Fruit fly (Drosophila melanogaster) whole organism, wandering third instar larva: Measurements from ENCODE around the gene bmm.

Experiments
- Abd-B ChIP-seq: fragments of >200 bp; optimal IDR thresholded peaks from 2 replicates; lab custom pipeline; 2017; ENCODE audit warnings: missing biosample characterization, missing genetic modification characterization
- CG32264 ChIP-seq: fragments of 200-800 bp; sonication (Bioruptor generic); optimal IDR thresholded peaks from 2 replicates; lab custom pipeline; 2016; ENCODE audit warnings: missing biosample characterization, missing genetic modification characterization
- CG9705 ChIP-seq: fragments of 200-800 bp; sonication (Bioruptor generic); optimal IDR thresholded peaks from 2 replicates; lab custom pipeline; 2018; ENCODE audit warnings: missing biosample characterization, mild to moderate bottlenecking, missing genetic modification characterization
- CrebA ChIP-seq: fragments of 200-800 bp; sonication (Bioruptor generic); optimal IDR thresholded peaks from 2 replicates; lab custom pipeline; 2016; ENCODE audit warnings: missing biosample characterization, mild to moderate bottlenecking, missing genetic modification characterization, borderline replicate concordance
- Dif ChIP-seq: fragments of 200-275, 200-300 bp; sonication (Bioruptor generic); optimal IDR thresholded peaks from 2 replicates; lab custom pipeline; 2018; ENCODE audit warnings: missing biosample characterization, missing genetic modification characterization; ENCODE audit not compliant: partially characterized antibody
- GATAd ChIP-seq: sonication (Bioruptor generic); optimal IDR thresholded peaks from 2 replicates; lab custom pipeline; 2016; ENCODE audit warnings: missing biosample characterization, missing genetic modification characterization
- HLH106 ChIP-seq: fragments of 200-800 bp; optimal IDR thresholded peaks from 3 replicates; lab custom pipeline; 2019; ENCODE audit warnings: missing biosample characterization, mild to moderate bottlenecking, missing genetic modification characterization, moderate library complexity
- Hnf4 ChIP-seq: fragments of 200-800 bp; sonication (Bioruptor generic); optimal IDR thresholded peaks from 2 replicates; lab custom pipeline; 2016; ENCODE audit warnings: missing biosample characterization, mild to moderate bottlenecking, missing genetic modification characterization
- Hr78 ChIP-seq: fragments of >200 bp; optimal IDR thresholded peaks from 2 replicates; lab custom pipeline; 2017; ENCODE audit warnings: missing biosample characterization, missing genetic modification characterization
- Jra ChIP-seq: sonication (Bioruptor generic); optimal IDR thresholded peaks from 2 replicates; lab custom pipeline; 2016; ENCODE audit warnings: missing biosample characterization, missing genetic modification characterization
- Myc ChIP-seq: fragments of >200 bp; optimal IDR thresholded peaks from 2 replicates; lab custom pipeline; 2017
- N ChIP-seq: fragments of >200 bp; optimal IDR thresholded peaks from 2 replicates; lab custom pipeline; 2018; ENCODE audit warnings: missing biosample characterization, missing external identifiers, missing genetic modification characterization
- OdsH ChIP-seq: fragments of 200-800 bp; sonication (Bioruptor generic); optimal IDR thresholded peaks from 2 replicates; lab custom pipeline; 2016; ENCODE audit warnings: missing biosample characterization, mild to moderate bottlenecking, missing genetic modification characterization
- Rel ChIP-seq, 2 experiments: fragments of 200-800 bp; sonication (Bioruptor generic) in 1 of 2; optimal IDR thresholded peaks; 2 replicates in 1 of 2; 3 replicates in 1 of 2; lab custom pipeline; 2016 to 2019; ENCODE audit warnings: mild to moderate bottlenecking in 2 of 2, missing biosample characterization in 2 of 2, missing genetic modification characterization in 2 of 2, moderate library complexity in 1 of 2
- Sp1 ChIP-seq: fragments of 200-800 bp; sonication (Bioruptor generic); optimal IDR thresholded peaks from 3 replicates; lab custom pipeline; 2019; ENCODE audit warnings: missing biosample characterization, mild to moderate bottlenecking, missing genetic modification characterization, moderate library complexity
- Vsx2 ChIP-seq: fragments of 200-300, 225-300 bp; sonication (Bioruptor generic); optimal IDR thresholded peaks from 2 replicates; lab custom pipeline; 2018; ENCODE audit warnings: missing biosample characterization, missing genetic modification characterization; ENCODE audit not compliant: partially characterized antibody
- br ChIP-seq: fragments of 200-800 bp; sonication (Bioruptor generic); optimal IDR thresholded peaks from 2 replicates; lab custom pipeline; 2016; ENCODE audit warnings: missing biosample characterization, missing genetic modification characterization
- brk ChIP-seq: fragments of 200-800 bp; sonication (Bioruptor generic); optimal IDR thresholded peaks from 2 replicates; lab custom pipeline; 2016; ENCODE audit warnings: missing biosample characterization, mild to moderate bottlenecking, missing genetic modification characterization
- dl ChIP-seq, 2 experiments: fragments of 175-275, 200-275 bp in 1 of 2; fragments of 200-275 bp in 1 of 2; sonication (Bioruptor generic); optimal IDR thresholded peaks; lab custom pipeline; 2018; ENCODE audit warnings: mild to moderate bottlenecking in 2 of 2, missing biosample characterization in 2 of 2, missing genetic modification characterization in 2 of 2, moderate library complexity in 2 of 2; ENCODE audit not compliant: partially characterized antibody in 2 of 2, insufficient read depth in 1 of 2
- dmrt93B ChIP-seq: fragments of 200-800 bp; sonication (Bioruptor generic); optimal IDR thresholded peaks from 2 replicates; lab custom pipeline; 2018; ENCODE audit warnings: missing biosample characterization, mild to moderate bottlenecking, missing genetic modification characterization
- dsf ChIP-seq: sonication (Bioruptor generic); optimal IDR thresholded peaks from 2 replicates; lab custom pipeline; 2016; ENCODE audit warnings: missing biosample characterization, missing genetic modification characterization, borderline replicate concordance
- ey ChIP-seq: fragments of 200-800 bp; sonication (Bioruptor generic); optimal IDR thresholded peaks from 2 replicates; lab custom pipeline; 2016; ENCODE audit warnings: missing biosample characterization, missing genetic modification characterization
- foxo ChIP-seq, 2 experiments: fragments of 200-800 bp; sonication (Bioruptor generic); optimal IDR thresholded peaks; 2 replicates in 1 of 2; 3 replicates in 1 of 2; lab custom pipeline; 2016 to 2017; ENCODE audit warnings: missing biosample characterization in 2 of 2, missing genetic modification characterization in 2 of 2
- fru ChIP-seq: fragments of 200-800 bp; sonication (Bioruptor generic); optimal IDR thresholded peaks from 3 replicates; lab custom pipeline; 2016; ENCODE audit warnings: missing biosample characterization, mild to moderate bottlenecking, missing genetic modification characterization
- h ChIP-seq: fragments of 200-800 bp; sonication (Bioruptor generic); optimal IDR thresholded peaks from 3 replicates; lab custom pipeline; 2016; ENCODE audit warnings: missing biosample characterization, mild to moderate bottlenecking, missing genetic modification characterization
- jim ChIP-seq: fragments of 175-275, 200-325 bp; sonication (Bioruptor generic); optimal IDR thresholded peaks from 2 replicates; lab custom pipeline; 2016; ENCODE audit warnings: missing biosample characterization, mild to moderate bottlenecking, missing genetic modification characterization
- lola ChIP-seq: fragments of >200 bp; optimal IDR thresholded peaks from 2 replicates; lab custom pipeline; 2017; ENCODE audit warnings: missing biosample characterization, missing genetic modification characterization
- pan ChIP-seq: fragments of >200 bp; optimal IDR thresholded peaks from 2 replicates; lab custom pipeline; 2017
- psq ChIP-seq: fragments of 200-800 bp; sonication (Bioruptor generic); optimal IDR thresholded peaks from 3 replicates; lab custom pipeline; 2017; ENCODE audit warnings: missing biosample characterization, mild to moderate bottlenecking, missing genetic modification characterization, moderate library complexity
- rgr ChIP-seq: fragments of 200-800 bp; sonication (Bioruptor generic); optimal IDR thresholded peaks from 3 replicates; lab custom pipeline; 2016; ENCODE audit warnings: missing biosample characterization, mild to moderate bottlenecking, missing genetic modification characterization
- sage ChIP-seq: fragments of 200-800 bp; sonication (Bioruptor generic); optimal IDR thresholded peaks from 2 replicates; lab custom pipeline; 2016; ENCODE audit warnings: missing biosample characterization, mild to moderate bottlenecking, missing genetic modification characterization
- sv ChIP-seq: fragments of 200-800 bp; sonication (Bioruptor generic); optimal IDR thresholded peaks from 3 replicates; lab custom pipeline; 2016; ENCODE audit warnings: missing biosample characterization, missing genetic modification characterization
- tai ChIP-seq: sonication (Bioruptor generic); optimal IDR thresholded peaks from 2 replicates; lab custom pipeline; 2016; ENCODE audit warnings: missing biosample characterization, missing genetic modification characterization
- usp ChIP-seq: fragments of >200 bp; optimal IDR thresholded peaks from 2 replicates; lab custom pipeline; 2017; ENCODE audit warnings: missing biosample characterization, missing genetic modification characterization
- woc ChIP-seq: sonication (Bioruptor generic); optimal IDR thresholded peaks from 2 replicates; lab custom pipeline; 2016; ENCODE audit warnings: missing biosample characterization, mild to moderate bottlenecking, missing genetic modification characterization

The bmm gene

DNA sequence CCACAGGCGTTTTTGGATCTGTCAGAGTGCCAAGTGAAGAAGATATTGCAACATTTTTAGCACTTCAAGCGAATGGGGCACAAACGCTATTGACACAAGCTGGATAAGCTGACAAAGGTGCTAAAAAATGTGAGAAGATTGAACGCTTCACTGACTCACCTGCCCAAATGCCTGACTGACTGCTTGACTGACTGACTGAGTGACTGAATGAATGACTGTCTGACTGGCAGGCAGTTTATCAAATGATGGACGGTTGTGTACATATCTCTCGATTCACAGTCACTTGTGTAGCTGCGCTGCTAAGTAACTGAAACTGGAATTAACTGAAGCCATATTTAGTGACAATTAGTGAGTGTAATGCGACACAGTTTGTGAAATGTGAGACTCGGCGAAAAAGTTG, 34.9 kb upstream of the bmm start:
- no peak for TF ChIP-seq Myc
- TF ChIP-seq ey, result no peak
- TF ChIP-seq CG9705 (GFP tag; lab: Kevin White, UChicago), result no peak
- TF ChIP-seq dsf (GFP tag; lab: Kevin White, UChicago), result no peak
- no peak for TF ChIP-seq tai (GFP tag; lab: Kevin White, UChicago)
- TF ChIP-seq Hr78 (GFP tag; lab: Kevin White, UChicago), result no peak
- TF ChIP-seq foxo (GFP tag; optimal IDR thresholded peaks at IDR 0.05; lab: Kevin White, UChicago), result no peak
- no peak for TF ChIP-seq Hnf4 (GFP tag; lab: Kevin White, UChicago)
- no peak for TF ChIP-seq N (GFP tag; lab: Kevin White, UChicago)
- TF ChIP-seq Abd-B (GFP tag; lab: Kevin White, UChicago), result no peak
- no peak for TF ChIP-seq CrebA (GFP tag; lab: Kevin White, UChicago)
- TF ChIP-seq Vsx2 (GFP tag; lab: Kevin White, UChicago), result no peak
- no peak for TF ChIP-seq rgr (GFP tag; lab: Kevin White, UChicago)
- TF ChIP-seq Rel (GFP tag; optimal IDR thresholded peaks at IDR 0.05; lab: Kevin White, UChicago), result no peak
- no peak for TF ChIP-seq Rel (tag; optimal IDR thresholded peaks at IDR 0.05; lab: Kevin White, UChicago)

DNA sequence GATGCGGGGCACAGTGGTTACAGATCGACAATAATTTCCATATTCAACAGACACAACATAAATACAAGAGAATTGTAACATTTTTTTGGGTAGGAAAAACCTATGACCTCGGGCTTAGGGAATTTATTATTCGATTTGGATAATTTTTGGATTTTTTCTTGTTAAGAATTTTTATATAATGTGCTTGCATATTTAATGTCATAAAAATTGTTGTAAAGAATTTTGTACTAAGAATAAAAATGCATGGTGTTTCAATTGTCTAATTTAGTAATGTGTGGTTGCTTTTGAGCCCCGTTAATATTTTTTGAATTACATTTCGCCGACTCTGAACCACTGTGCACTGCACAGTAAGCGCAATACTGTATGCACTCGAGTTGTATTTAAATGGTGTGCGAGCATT, 30.5 kb upstream of the bmm start:
- TF ChIP-seq CG32264 (GFP tag; lab: Kevin White, UChicago), result no peak
- TF ChIP-seq pan, result no peak
- no peak for TF ChIP-seq lola (GFP tag; lab: Kevin White, UChicago)
- TF ChIP-seq Vsx2 (GFP tag; lab: Kevin White, UChicago), result no peak
- no peak for TF ChIP-seq Jra
- TF ChIP-seq Rel (GFP tag; optimal IDR thresholded peaks at IDR 0.05; lab: Kevin White, UChicago), result no peak
- no peak for TF ChIP-seq Rel (tag; optimal IDR thresholded peaks at IDR 0.05; lab: Kevin White, UChicago)
- no peak for TF ChIP-seq HLH106 (tag; lab: Kevin White, UChicago)
- no peak for TF ChIP-seq ey

DNA sequence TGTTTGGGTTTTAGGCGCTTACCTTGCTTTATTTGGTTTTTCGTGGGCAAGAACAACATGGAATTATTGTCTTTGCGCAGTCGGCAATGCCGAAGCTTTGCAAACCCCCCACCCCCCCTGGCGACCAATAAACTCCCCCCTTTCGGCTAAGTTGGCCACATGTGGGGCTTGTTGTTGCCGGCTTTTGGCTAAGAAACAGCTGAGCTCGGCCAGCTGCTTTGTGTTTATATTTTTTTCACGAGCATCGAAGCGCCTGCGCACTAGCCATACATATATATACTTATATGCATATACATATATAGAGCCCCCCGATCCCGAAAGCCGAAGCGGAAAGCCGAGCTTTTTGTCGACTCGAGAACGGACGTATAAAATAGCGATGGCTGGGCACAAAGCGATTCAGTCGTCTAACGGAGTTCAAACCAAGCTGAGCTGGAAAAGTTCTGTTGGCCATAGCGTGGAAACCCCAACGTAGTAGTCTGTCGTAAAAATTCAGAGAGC, 18.6 kb upstream of the bmm start, which contains the start of gene CG17839:
CG17839 (plus strand) TSS at position 413 of the 498 bp plus-strand sequence.
- no peak for TF ChIP-seq ey
- no peak for TF ChIP-seq br (GFP tag; lab: Kevin White, UChicago)
- TF ChIP-seq sage (GFP tag; lab: Kevin White, UChicago), result no peak
- TF ChIP-seq rgr (GFP tag; lab: Kevin White, UChicago), result no peak
- no peak for TF ChIP-seq Jra
- TF ChIP-seq fru, result no peak
- no peak for TF ChIP-seq jim (GFP tag; lab: Kevin White, UChicago)
- no peak for TF ChIP-seq CrebA (GFP tag; lab: Kevin White, UChicago)

DNA sequence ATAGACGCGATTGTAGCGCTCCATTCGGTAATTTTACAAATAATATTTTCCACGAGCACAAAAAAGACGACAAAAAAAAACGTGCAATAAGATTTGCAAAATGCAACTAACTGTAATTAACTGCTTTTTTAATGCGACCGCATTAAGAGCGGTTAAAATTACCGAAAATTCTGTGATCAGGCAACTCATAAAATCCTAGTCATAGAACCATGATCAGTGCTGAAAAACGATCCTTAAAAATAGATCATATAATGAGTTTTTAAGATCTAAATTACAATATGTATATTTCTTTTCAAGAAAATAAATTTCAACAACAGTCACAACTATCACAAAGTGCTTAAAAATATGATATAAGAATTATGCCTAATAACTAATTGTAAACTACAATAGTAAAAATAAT, 17.0 kb upstream of the bmm start, which contains the start of gene gnu:
gnu (minus strand) TSS at position 125 of the 400 bp plus-strand sequence.
- TF ChIP-seq Vsx2 (GFP tag; lab: Kevin White, UChicago), result no peak
- no peak for TF ChIP-seq OdsH
- no peak for TF ChIP-seq Hr78 (GFP tag; lab: Kevin White, UChicago)
- TF ChIP-seq sage (GFP tag; lab: Kevin White, UChicago), result no peak
- no peak for TF ChIP-seq ey
- no peak for TF ChIP-seq lola (GFP tag; lab: Kevin White, UChicago)
- TF ChIP-seq dmrt93B (GFP tag; lab: Kevin White, UChicago), result no peak
- no peak for TF ChIP-seq tai (GFP tag; lab: Kevin White, UChicago)
- no peak for TF ChIP-seq Dif (GFP tag; lab: Kevin White, UChicago)
- TF ChIP-seq N (GFP tag; lab: Kevin White, UChicago), result no peak
- TF ChIP-seq jim (GFP tag; lab: Kevin White, UChicago), result no peak

DNA sequence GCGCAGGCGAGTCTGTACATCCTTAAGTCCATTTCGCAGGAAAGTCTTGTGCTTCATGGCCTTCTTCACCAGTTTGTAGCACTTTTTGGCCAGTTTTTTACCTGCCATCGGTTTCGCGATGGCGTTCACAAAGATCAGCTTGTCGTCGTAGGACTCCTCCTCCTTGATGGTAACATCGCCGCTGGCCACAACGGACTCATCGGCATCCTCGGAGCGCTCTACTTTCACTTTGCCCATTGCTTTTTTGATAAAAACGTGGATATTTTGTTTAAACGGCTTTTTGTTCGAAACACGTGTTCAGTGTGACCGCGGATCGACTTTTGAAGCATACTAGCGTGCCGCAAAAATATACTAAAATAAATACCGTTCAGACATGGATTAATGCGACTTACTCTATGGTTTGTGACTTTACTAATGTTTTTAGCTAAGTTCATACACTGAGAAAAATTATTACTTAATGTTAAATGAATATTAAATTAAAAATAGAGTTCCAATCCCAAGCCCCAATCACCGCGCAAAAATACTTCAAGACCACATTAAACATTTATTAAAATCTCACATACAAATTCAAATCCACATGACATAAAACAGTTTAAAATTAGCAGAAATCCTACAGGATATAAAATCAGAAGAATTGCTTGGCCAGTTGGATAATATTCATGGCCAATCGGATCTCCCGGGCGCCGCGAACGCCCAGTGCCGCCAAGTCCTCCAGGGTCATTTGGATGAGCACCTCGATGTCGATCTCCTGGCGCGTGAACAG, 15.8 kb upstream of the bmm start, which contains the start of gene NHP2:
NHP2 (minus strand) TSS at position 315 of the 763 bp plus-strand sequence.
- no peak for TF ChIP-seq lola (GFP tag; lab: Kevin White, UChicago)
- peak in 1 of 2 experiments; percentile 78 for TF ChIP-seq foxo (GFP tag; optimal IDR thresholded peaks at IDR 0.05; lab: Kevin White, UChicago)
- no peak for TF ChIP-seq dl (GFP tag; optimal IDR thresholded peaks at IDR 0.05; lab: Kevin White, UChicago; ENCODE audit: insufficient read depth in 1 of 2, partially characterized antibody in 2 of 2)
- TF ChIP-seq fru, result peak; percentile 68
- TF ChIP-seq br (GFP tag; lab: Kevin White, UChicago), result no peak
- no peak for TF ChIP-seq N (GFP tag; lab: Kevin White, UChicago)
- peak; percentile 38 for TF ChIP-seq Myc
- peak; percentile 65 for TF ChIP-seq OdsH
- TF ChIP-seq CG9705 (GFP tag; lab: Kevin White, UChicago), result peak; percentile 53
- peak; percentile 35 for TF ChIP-seq psq (GFP tag; lab: Kevin White, UChicago)
- peak; percentile 76 for TF ChIP-seq h (GFP tag; lab: Kevin White, UChicago)
- peak; percentile 74 for TF ChIP-seq sage (GFP tag; lab: Kevin White, UChicago)
- no peak for TF ChIP-seq brk (GFP tag; lab: Kevin White, UChicago)
- no peak for TF ChIP-seq rgr (GFP tag; lab: Kevin White, UChicago)
- peak; percentile 60 for TF ChIP-seq ey
- no peak for TF ChIP-seq dsf (GFP tag; lab: Kevin White, UChicago)
- peak; percentile 47 for TF ChIP-seq sv
- peak; percentile 35 for TF ChIP-seq CG32264 (GFP tag; lab: Kevin White, UChicago)
- peak; percentile 75 for TF ChIP-seq HLH106 (tag; lab: Kevin White, UChicago)
- no peak for TF ChIP-seq usp (GFP tag; lab: Kevin White, UChicago)
- TF ChIP-seq Dif (GFP tag; lab: Kevin White, UChicago), result no peak
- no peak for TF ChIP-seq woc (GFP tag; lab: Kevin White, UChicago)
- TF ChIP-seq Sp1 (GFP tag; lab: Kevin White, UChicago), result peak; percentile 72
- TF ChIP-seq dmrt93B (GFP tag; lab: Kevin White, UChicago), result no peak
- TF ChIP-seq GATAd, result no peak
